Worm (Caenorhabditis elegans) whole organism, L4 larva: ENCODE measurements around the gene ani-2.

Experiments used
- D1046.2 ChIP-seq: fragments of 200-800 bp; sonication (Bioruptor generic); IDR thresholded peaks from 2 replicates; pipeline ENCODE4 v1.3.6; 2022; ENCODE audit warnings: missing genetic modification characterization, missing compliant biosample characterization
- F10B5.3 ChIP-seq: sonication (generic microtip); optimal IDR thresholded peaks from 2 replicates; lab custom pipeline; 2016; ENCODE audit warnings: mild to moderate bottlenecking, missing genetic modification characterization, missing compliant biosample characterization
- F26F4.8 ChIP-seq: fragments of 200-800 bp; sonication (Bioruptor generic); conservative IDR thresholded peaks from 2 replicates; pipeline ENCODE4 v1.3.6; 2022; ENCODE audit warnings: missing genetic modification characterization, missing compliant biosample characterization
- F49E8.2 ChIP-seq: sonication (generic microtip); optimal IDR thresholded peaks from 2 replicates; lab custom pipeline; 2016; ENCODE audit warnings: missing compliant biosample characterization, mild to moderate bottlenecking, missing genetic modification characterization, borderline replicate concordance
- R02D3.7 ChIP-seq: fragments of 150-350 bp; sonication (generic microtip); optimal IDR thresholded peaks from 3 replicates; lab custom pipeline; 2014; ENCODE audit warnings: missing biosample characterization, missing genetic modification characterization
- ZK546.5 ChIP-seq, 2 experiments: sonication (generic microtip); optimal IDR thresholded peaks; 2 replicates each; lab custom pipeline; 2017; ENCODE audit warnings: missing biosample characterization in 2 of 2, missing genetic modification characterization in 2 of 2
- ceh-20 ChIP-seq: fragments of 200-800 bp; sonication (Bioruptor generic); IDR thresholded peaks from 2 replicates; pipeline ENCODE4 v1.3.6; 2022; ENCODE audit warnings: missing genetic modification reagents, missing genetic modification characterization, missing compliant biosample characterization
- ceh-32 ChIP-seq: sonication (generic microtip); optimal IDR thresholded peaks from 2 replicates; lab custom pipeline; 2016; ENCODE audit warnings: mild to moderate bottlenecking, missing genetic modification characterization, missing compliant biosample characterization; ENCODE audit not compliant: poor library complexity
- ceh-82 ChIP-seq: sonication (generic microtip); optimal IDR thresholded peaks from 2 replicates; lab custom pipeline; 2017; ENCODE audit warnings: missing biosample characterization, missing genetic modification characterization
- ctbp-1 ChIP-seq: fragments of 200-800 bp; sonication (Bioruptor generic); IDR thresholded peaks from 2 replicates; pipeline ENCODE4 v1.3.6; 2022; ENCODE audit warnings: missing genetic modification reagents, missing genetic modification characterization, missing compliant biosample characterization
- daf-12 ChIP-seq: fragments of 150-350 bp; optimal IDR thresholded peaks from 2 replicates; lab custom pipeline; 2014; ENCODE audit warnings: missing biosample characterization, missing genetic modification reagents, missing genetic modification characterization
- daf-19 ChIP-seq: fragments of 200-800 bp; sonication (Bioruptor generic); conservative IDR thresholded peaks from 2 replicates; pipeline ENCODE4 v1.3.6; 2022; ENCODE audit warnings: missing genetic modification characterization, missing compliant biosample characterization
- daf-8 ChIP-seq: fragments of 200-800 bp; sonication (Bioruptor generic); IDR thresholded peaks from 2 replicates; pipeline ENCODE4 v1.3.6; 2022; ENCODE audit warnings: missing genetic modification characterization, missing compliant biosample characterization
- dmd-8 ChIP-seq: fragments of 200-800 bp; sonication (Bioruptor generic); IDR thresholded peaks from 2 replicates; pipeline ENCODE4 v1.3.6; 2022; ENCODE audit warnings: missing genetic modification characterization, missing compliant biosample characterization
- dmd-9 ChIP-seq: fragments of 200-800 bp; sonication (Bioruptor generic); IDR thresholded peaks from 2 replicates; pipeline ENCODE4 v1.3.6; 2022; ENCODE audit warnings: missing genetic modification reagents, missing genetic modification characterization, missing compliant biosample characterization
- egl-27 ChIP-seq: sonication (generic microtip); optimal IDR thresholded peaks from 3 replicates; lab custom pipeline; 2017; ENCODE audit warnings: missing biosample characterization, missing genetic modification reagents, missing genetic modification characterization
- gei-8 ChIP-seq: fragments of 200-800 bp; sonication (Bioruptor generic); optimal IDR thresholded peaks from 2 replicates; lab custom pipeline; 2018; ENCODE audit warnings: mild to moderate bottlenecking, missing genetic modification characterization, missing compliant biosample characterization
- jun-1 ChIP-seq: fragments of 150-350 bp; optimal IDR thresholded peaks from 2 replicates; lab custom pipeline; 2014; ENCODE audit warnings: missing biosample characterization, missing genetic modification reagents, missing genetic modification characterization
- lim-7 ChIP-seq: fragments of 200-800 bp; sonication (Bioruptor generic); IDR thresholded peaks from 2 replicates; pipeline ENCODE4 v1.3.6; 2022; ENCODE audit warnings: missing genetic modification characterization, missing compliant biosample characterization
- lin-29 ChIP-seq: fragments of 200-800 bp; sonication (Bioruptor generic); IDR thresholded peaks from 2 replicates; pipeline ENCODE4 v1.3.6; 2022; ENCODE audit warnings: missing genetic modification reagents, missing genetic modification characterization, missing compliant biosample characterization
- lir-3 ChIP-seq: sonication (generic microtip); optimal IDR thresholded peaks from 2 replicates; lab custom pipeline; 2016; ENCODE audit warnings: mild to moderate bottlenecking, missing genetic modification characterization, missing compliant biosample characterization
- madf-9 ChIP-seq: fragments of 200-800 bp; sonication (Bioruptor generic); conservative IDR thresholded peaks from 2 replicates; pipeline ENCODE4 v1.3.6; 2022; ENCODE audit warnings: missing genetic modification reagents, missing genetic modification characterization, missing compliant biosample characterization
- mdt-29 ChIP-seq: fragments of 200-800 bp; sonication (Bioruptor generic); IDR thresholded peaks from 2 replicates; pipeline ENCODE4 v1.3.6; 2022; ENCODE audit warnings: missing genetic modification reagents, missing genetic modification characterization, missing compliant biosample characterization
- mxl-3 ChIP-seq: fragments of 200-800 bp; sonication (Bioruptor generic); optimal IDR thresholded peaks from 2 replicates; lab custom pipeline; 2018; ENCODE audit warnings: mild to moderate bottlenecking, missing genetic modification characterization, missing compliant biosample characterization
- nhr-11 ChIP-seq: fragments of 150-350 bp; optimal IDR thresholded peaks from 2 replicates; lab custom pipeline; 2014; ENCODE audit warnings: missing biosample characterization, missing genetic modification characterization
- nhr-111 ChIP-seq: fragments of 200-800 bp; sonication (Bioruptor generic); optimal IDR thresholded peaks from 2 replicates; lab custom pipeline; 2018; ENCODE audit warnings: mild to moderate bottlenecking, missing genetic modification characterization, missing compliant biosample characterization
- nhr-237 ChIP-seq: sonication (generic microtip); optimal IDR thresholded peaks from 2 replicates; lab custom pipeline; 2017; ENCODE audit warnings: missing biosample characterization, missing genetic modification characterization
- nhr-28 ChIP-seq: fragments of 150-350 bp; optimal IDR thresholded peaks from 2 replicates; lab custom pipeline; 2014; ENCODE audit warnings: missing biosample characterization, missing genetic modification characterization
- nhr-41 ChIP-seq: fragments of 200-800 bp; sonication (Bioruptor generic); IDR thresholded peaks from 2 replicates; pipeline ENCODE4 v1.3.6; 2022; ENCODE audit warnings: missing genetic modification reagents, missing genetic modification characterization, missing compliant biosample characterization
- nhr-42 ChIP-seq: fragments of 200-800 bp; sonication (Bioruptor generic); IDR thresholded peaks from 2 replicates; pipeline ENCODE4 v1.3.6; 2022; ENCODE audit warnings: missing genetic modification characterization, missing compliant biosample characterization
- nhr-48 ChIP-seq: sonication (generic microtip); optimal IDR thresholded peaks from 2 replicates; lab custom pipeline; 2016; ENCODE audit warnings: mild to moderate bottlenecking, missing genetic modification characterization, missing compliant biosample characterization
- nhr-6 ChIP-seq: fragments of 150-350 bp; optimal IDR thresholded peaks from 2 replicates; lab custom pipeline; 2014; ENCODE audit warnings: missing biosample characterization, missing genetic modification characterization
- pqm-1 ChIP-seq: sonication (generic microtip); optimal IDR thresholded peaks from 2 replicates; lab custom pipeline; 2017; ENCODE audit warnings: missing biosample characterization, missing genetic modification characterization
- set-16 ChIP-seq: fragments of 200-800 bp; sonication (Bioruptor generic); IDR thresholded peaks from 2 replicates; pipeline ENCODE4 v1.3.6; 2022; ENCODE audit warnings: missing genetic modification reagents, missing genetic modification characterization, missing compliant biosample characterization
- snpc-4 ChIP-seq: fragments of 150-350 bp; optimal IDR thresholded peaks from 2 replicates; lab custom pipeline; 2014; ENCODE audit warnings: missing biosample characterization, missing genetic modification characterization
- unc-39 ChIP-seq: sonication (generic microtip); optimal IDR thresholded peaks from 2 replicates; lab custom pipeline; 2017; ENCODE audit warnings: missing biosample characterization, missing genetic modification characterization
- vab-7 ChIP-seq: fragments of 200-800 bp; sonication (Bioruptor generic); IDR thresholded peaks from 2 replicates; pipeline ENCODE4 v1.3.6; 2022; ENCODE audit warnings: missing genetic modification reagents, missing genetic modification characterization, missing compliant biosample characterization
- zfp-3 ChIP-seq: fragments of 200-800 bp; sonication (Bioruptor generic); conservative IDR thresholded peaks from 2 replicates; pipeline ENCODE4 v1.3.6; 2022; ENCODE audit warnings: missing genetic modification reagents, missing genetic modification characterization, missing compliant biosample characterization
- zip-2 ChIP-seq: fragments of 150-350 bp; optimal IDR thresholded peaks from 2 replicates; lab custom pipeline; 2014; ENCODE audit warnings: missing biosample characterization, missing genetic modification characterization
- ztf-7 ChIP-seq: fragments of 150-350 bp; optimal IDR thresholded peaks from 2 replicates; lab custom pipeline; 2014; ENCODE audit warnings: missing biosample characterization, missing genetic modification characterization

ani-2 gene

DNA sequence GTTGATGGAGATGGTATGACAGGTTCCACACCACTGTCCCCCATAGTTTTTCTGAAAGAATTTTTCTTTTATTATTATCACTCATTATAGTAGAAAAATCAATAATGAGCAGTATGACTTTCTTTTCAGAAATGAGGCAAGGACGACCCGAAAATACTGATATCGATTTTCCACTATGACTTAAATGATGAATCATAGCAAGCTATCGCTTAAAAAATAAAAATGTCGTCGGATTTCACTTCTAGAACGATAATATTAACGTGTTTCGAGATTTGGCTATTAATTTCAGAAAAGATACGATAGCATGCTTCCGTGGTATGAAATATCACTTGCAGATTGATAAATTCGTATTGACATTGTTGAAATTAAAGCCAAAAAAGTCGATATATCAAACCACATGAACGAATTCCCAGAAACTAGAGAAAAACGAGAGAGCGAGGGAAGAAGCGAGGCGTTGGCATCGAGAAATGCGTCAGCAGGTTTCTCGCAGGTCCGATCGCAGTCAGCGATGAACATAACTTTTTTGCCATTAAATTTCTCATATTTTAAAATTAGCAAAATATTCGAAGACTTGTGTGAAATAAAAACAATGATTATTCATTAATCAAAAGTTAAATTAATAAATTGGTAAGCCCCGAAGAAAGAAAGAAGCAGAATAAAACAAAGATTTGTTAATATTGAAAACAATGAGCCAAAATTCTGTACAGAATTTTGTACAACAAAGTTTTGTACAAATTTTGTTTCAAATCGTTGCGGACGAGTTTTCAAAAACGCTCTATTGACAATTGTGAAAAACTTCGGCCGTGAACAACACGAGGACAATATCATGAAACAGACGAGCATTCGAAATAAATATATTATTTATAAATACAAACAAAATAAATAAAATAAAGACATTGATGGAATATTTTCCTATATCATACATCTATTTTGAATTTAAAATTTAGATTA lies 9.5 kb downstream of the ani-2 start, which contains the start of gene C32D5.11 (continued):
- peak; percentile 60 for TF ChIP-seq nhr-11
- TF ChIP-seq daf-19 = no peak
- no peak for TF ChIP-seq nhr-41 (GFP tag; lab: Robert Waterston, UW)
- TF ChIP-seq egl-27 (tag; lab: Kevin White, UChicago) = no peak
- no peak for TF ChIP-seq daf-12
- no peak for TF ChIP-seq F49E8.2 (tag; lab: Kevin White, UChicago)
- TF ChIP-seq ceh-20 (GFP tag; lab: Robert Waterston, UW) = no peak
- TF ChIP-seq gei-8 = no peak
- no peak for TF ChIP-seq madf-9 (GFP tag; lab: Robert Waterston, UW)
- TF ChIP-seq mxl-3 = peak; percentile 42
- TF ChIP-seq F10B5.3 = no peak
- no peak for TF ChIP-seq lim-7 (GFP tag; lab: Robert Waterston, UW)
- peak; percentile 70 for TF ChIP-seq nhr-28 (tag; lab: Kevin White, UChicago)
- no peak for TF ChIP-seq nhr-237 (tag; lab: Kevin White, UChicago)
- TF ChIP-seq snpc-4 = no peak
- TF ChIP-seq vab-7 = no peak
- no peak for TF ChIP-seq D1046.2 (GFP tag; lab: Robert Waterston, UW)
- no peak for TF ChIP-seq lin-29 (GFP tag; lab: Robert Waterston, UW)
- TF ChIP-seq pqm-1 (tag; lab: Kevin White, UChicago) = no peak
- TF ChIP-seq mdt-29 = no peak
- TF ChIP-seq jun-1 = no peak
- no peak for TF ChIP-seq F26F4.8
- TF ChIP-seq nhr-111 (GFP tag; lab: Kevin White, UChicago) = no peak
- TF ChIP-seq R02D3.7 (tag; lab: Kevin White, UChicago) = no peak
- no peak for TF ChIP-seq ceh-82
- no peak for TF ChIP-seq zip-2 (tag; lab: Kevin White, UChicago)
- no peak for TF ChIP-seq unc-39 (tag; lab: Kevin White, UChicago)
- TF ChIP-seq ztf-7 (tag; lab: Kevin White, UChicago) = peak; percentile 57
- TF ChIP-seq nhr-6 (tag; lab: Kevin White, UChicago) = no peak
- no peak for TF ChIP-seq dmd-9
- TF ChIP-seq set-16 = no peak
- TF ChIP-seq nhr-42 (GFP tag; lab: Robert Waterston, UW) = no peak
- TF ChIP-seq zfp-3 = no peak
- no peak for TF ChIP-seq lir-3 (tag; lab: Kevin White, UChicago)
- TF ChIP-seq ctbp-1 (GFP tag; lab: Robert Waterston, UW) = no peak
- TF ChIP-seq ZK546.5 (tag; optimal IDR thresholded peaks at IDR 0.05; lab: Kevin White, UChicago) = no peak
- TF ChIP-seq daf-8 (GFP tag; lab: Robert Waterston, UW) = no peak
- TF ChIP-seq nhr-48 (tag; lab: Kevin White, UChicago) = peak; percentile 26

DNA sequence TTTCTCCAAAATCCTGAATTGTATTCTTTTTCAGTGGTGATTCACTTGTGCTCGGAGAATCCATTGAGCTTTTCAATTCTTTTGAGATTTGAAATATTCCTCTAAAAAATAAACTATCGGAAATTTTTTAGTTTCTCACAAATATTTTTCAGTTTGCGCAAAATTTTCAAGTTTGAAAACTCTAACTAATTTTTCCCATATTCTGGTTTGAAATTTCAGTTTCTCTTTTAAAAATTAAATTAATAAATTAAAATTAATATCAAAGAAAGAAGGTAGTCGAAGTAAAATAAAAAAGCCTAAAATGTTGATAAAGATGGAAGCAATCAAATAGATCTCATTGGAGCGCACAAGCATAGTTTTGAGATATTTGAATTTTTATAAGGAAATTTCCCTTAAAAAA lies 13.3 kb downstream of the ani-2 start, which contains the start of gene C32D5.10:
TSS of gene C32D5.10 (minus strand) at position 101 of the 400 bp plus-strand sequence.
- TF ChIP-seq nhr-41 (GFP tag; lab: Robert Waterston, UW) (no peak), ceh-32 (tag; lab: Kevin White, UChicago) (no peak), madf-9 (GFP tag; lab: Robert Waterston, UW) (no peak), ztf-7 (tag; lab: Kevin White, UChicago) (no peak), dmd-8 (GFP tag; lab: Robert Waterston, UW) (no peak)
